ENCODE assay signal across 2 fruit fly cellular contexts in genomic region chr2L:15324103-15324840, dm6.
TF ChIP-seq lines count a peak whose summit lies in the region.

No protein-coding gene starts in this region.

- TF ChIP-seq CTCF in whole organism, embryonic (GFP tag; optimal IDR thresholded peaks at IDR 0.05; lab: Kevin White, UChicago) = no peak

TF ChIP-seq in whole organism, embryonic, 481 proteins besides CTCF, POLR2A, EP300 and RAD21 (continues in another document):
- no peak for TF ChIP-seq CG10462 (GFP tag; optimal IDR thresholded peaks at IDR 0.05; lab: Kevin White, UChicago)
- peak in 1 of 3 experiments; percentile 44 for TF ChIP-seq lola (GFP tag; optimal IDR thresholded peaks at IDR 0.05; lab: Kevin White, UChicago)
- peak; percentile 99 for TF ChIP-seq D (optimal IDR thresholded peaks at IDR 0.05; lab: Kevin White, UChicago)
- no peak for TF ChIP-seq D (GFP tag; optimal IDR thresholded peaks at IDR 0.05; lab: Kevin White, UChicago)
- no peak for TF ChIP-seq HmgZ (tag; optimal IDR thresholded peaks at IDR 0.05; lab: Kevin White, UChicago)
- TF ChIP-seq HLH54F (GFP tag; optimal IDR thresholded peaks at IDR 0.05; lab: Kevin White, UChicago) = no peak
- TF ChIP-seq CG9817 (tag; optimal IDR thresholded peaks at IDR 0.05; lab: Kevin White, UChicago) = no peak
- no peak for TF ChIP-seq nmo (GFP tag; optimal IDR thresholded peaks at IDR 0.05; lab: Kevin White, UChicago)
- no peak for TF ChIP-seq mirr (GFP tag; optimal IDR thresholded peaks at IDR 0.05; lab: Kevin White, UChicago)
- TF ChIP-seq Aef1 (GFP tag; IDR thresholded peaks at IDR 0.05; lab: Robert Waterston, UW) = no peak
- peak; percentile 45 for TF ChIP-seq CG14710 (tag; optimal IDR thresholded peaks at IDR 0.05; lab: Kevin White, UChicago)
- no peak for TF ChIP-seq prd (optimal IDR thresholded peaks at IDR 0.05; lab: Kevin White, UChicago)
- TF ChIP-seq prd (GFP tag; IDR thresholded peaks at IDR 0.05; lab: Robert Waterston, UW) = peak; percentile 23; the same call in 1 of the 3 replicates
- TF ChIP-seq CG2875 (GFP tag; optimal IDR thresholded peaks at IDR 0.05; lab: Kevin White, UChicago) = no peak
- TF ChIP-seq Sry-β (GFP tag; optimal IDR thresholded peaks at IDR 0.05; lab: Kevin White, UChicago) = no peak
- TF ChIP-seq Xbp1 (GFP tag; optimal IDR thresholded peaks at IDR 0.05; lab: Kevin White, UChicago) = no peak
- TF ChIP-seq CG1603 (tag; optimal IDR thresholded peaks at IDR 0.05; lab: Kevin White, UChicago) = peak; percentile 46
- no peak for TF ChIP-seq ttk (GFP tag; IDR thresholded peaks at IDR 0.05; lab: Robert Waterston, UW)
- no peak for TF ChIP-seq aop (GFP tag; IDR thresholded peaks at IDR 0.05; lab: Robert Waterston, UW)
- no peak for TF ChIP-seq CG12236 (GFP tag; optimal IDR thresholded peaks at IDR 0.05; lab: Kevin White, UChicago)
- TF ChIP-seq Bdp1 (GFP tag; optimal IDR thresholded peaks at IDR 0.05; lab: Kevin White, UChicago) = no peak
- no peak for TF ChIP-seq vvl (GFP tag; IDR thresholded peaks at IDR 0.05; lab: Robert Waterston, UW)
- TF ChIP-seq CG2199 (GFP tag; IDR thresholded peaks at IDR 0.05; lab: Robert Waterston, UW) = no peak
- no peak for TF ChIP-seq CG7786 (GFP tag; optimal IDR thresholded peaks at IDR 0.05; lab: Kevin White, UChicago)
- TF ChIP-seq Ets65A (GFP tag; lab: Kevin White, UChicago) = no peak
- TF ChIP-seq Stat92E (GFP tag; optimal IDR thresholded peaks at IDR 0.05; lab: Kevin White, UChicago) = no peak
- TF ChIP-seq wek (GFP tag; optimal IDR thresholded peaks at IDR 0.05; lab: Kevin White, UChicago) = no peak
- peak; percentile 4 for TF ChIP-seq CG7271 (tag; optimal IDR thresholded peaks at IDR 0.05; lab: Kevin White, UChicago)
- no peak for TF ChIP-seq CG1792 (GFP tag; optimal IDR thresholded peaks at IDR 0.05; lab: Kevin White, UChicago)
- no peak for TF ChIP-seq YL-1 (GFP tag; optimal IDR thresholded peaks at IDR 0.05; lab: Kevin White, UChicago)
- TF ChIP-seq ind (GFP tag; optimal IDR thresholded peaks at IDR 0.05; lab: Kevin White, UChicago) = no peak
- no peak for TF ChIP-seq CG12942 (GFP tag; optimal IDR thresholded peaks at IDR 0.05; lab: Kevin White, UChicago)
- TF ChIP-seq CG30403 (GFP tag; optimal IDR thresholded peaks at IDR 0.05; lab: Kevin White, UChicago) = no peak
- no peak for TF ChIP-seq CG4854 (GFP tag; optimal IDR thresholded peaks at IDR 0.05; lab: Kevin White, UChicago)
- no peak for TF ChIP-seq CG13894 (tag; optimal IDR thresholded peaks at IDR 0.05; lab: Kevin White, UChicago)
- TF ChIP-seq CG9727 (GFP tag; optimal IDR thresholded peaks at IDR 0.05; lab: Kevin White, UChicago) = peak; percentile 51
- TF ChIP-seq Opbp (GFP tag; IDR thresholded peaks at IDR 0.05; lab: Robert Waterston, UW; ENCODE audit: partially characterized antibody) = no peak
- TF ChIP-seq CG31365 (tag; optimal IDR thresholded peaks at IDR 0.05; lab: Kevin White, UChicago) = no peak
- TF ChIP-seq Kr (GFP tag; optimal IDR thresholded peaks at IDR 0.05; lab: Kevin White, UChicago) = peak; percentile 85
- no peak for TF ChIP-seq caup (GFP tag; optimal IDR thresholded peaks at IDR 0.05; lab: Kevin White, UChicago; ENCODE audit: severe bottlenecking)
- no peak for TF ChIP-seq ssp (GFP tag; IDR thresholded peaks at IDR 0.05; lab: Robert Waterston, UW)
- TF ChIP-seq Atf-2 (GFP tag; optimal IDR thresholded peaks at IDR 0.05; lab: Kevin White, UChicago) = no peak
- peak; percentile 30 for TF ChIP-seq CG17568 (GFP tag; optimal IDR thresholded peaks at IDR 0.05; lab: Kevin White, UChicago)
- peak; percentile 93 for TF ChIP-seq CG15696 (tag; optimal IDR thresholded peaks at IDR 0.05; lab: Kevin White, UChicago)
- no peak for TF ChIP-seq sens-2 (GFP tag; IDR thresholded peaks at IDR 0.05; lab: Robert Waterston, UW)
- TF ChIP-seq CG33557 (GFP tag; optimal IDR thresholded peaks at IDR 0.05; lab: Kevin White, UChicago) = peak; percentile 72
- TF ChIP-seq CG7556 (GFP tag; optimal IDR thresholded peaks at IDR 0.05; lab: Kevin White, UChicago) = no peak
- peak; percentile 42 for TF ChIP-seq kni (GFP tag; optimal IDR thresholded peaks at IDR 0.05; lab: Kevin White, UChicago)

TF ChIP-seq in whole organism, prepupa, 60 proteins besides CTCF, POLR2A, EP300 and RAD21:
- TF ChIP-seq fkh (GFP tag; optimal IDR thresholded peaks at IDR 0.05; lab: Kevin White, UChicago) (peak; percentile 83), Eip93F (GFP tag; optimal IDR thresholded peaks at IDR 0.05; lab: Kevin White, UChicago) (no peak)
